Fruit fly (Drosophila melanogaster): ENCODE measurements around the gene CG9689.

The CG9689 gene

dm6 chrX:9875948-9876853 is 5.6 kb upstream of the CG9689 start, which contains the start of gene CG15247 (continued):
- TF ChIP-seq NK7.1 (GFP tag; optimal IDR thresholded peaks at IDR 0.05) (peak; percentile 37), D (optimal IDR thresholded peaks at IDR 0.05) (no peak), D (GFP tag; optimal IDR thresholded peaks at IDR 0.05) (peak; percentile 48), jing (GFP tag; optimal IDR thresholded peaks at IDR 0.05) (no peak), salm (tag; optimal IDR thresholded peaks at IDR 0.05) (peak; percentile 22), CG7963 (GFP tag; IDR thresholded peaks at IDR 0.05; ENCODE audit: partially characterized antibody) (no peak), schlank (tag; optimal IDR thresholded peaks at IDR 0.05) (no peak), gro (GFP tag; optimal IDR thresholded peaks at IDR 0.05) (peak; percentile 26), trem (tag; optimal IDR thresholded peaks at IDR 0.05) (peak; percentile 3), Nf-YC (tag; optimal IDR thresholded peaks at IDR 0.05) (peak; percentile 45), da (GFP tag; optimal IDR thresholded peaks at IDR 0.05) (peak; percentile 1), CTCF (GFP tag; optimal IDR thresholded peaks at IDR 0.05) (no peak), Gug (GFP tag; IDR thresholded peaks at IDR 0.05) (peak; percentile 71), CG6654 (GFP tag; optimal IDR thresholded peaks at IDR 0.05) (peak; percentile 9), Poxn (GFP tag; IDR thresholded peaks at IDR 0.05) (no peak), Mes4 (GFP tag; optimal IDR thresholded peaks at IDR 0.05) (peak; percentile 35), CG15269 (tag; optimal IDR thresholded peaks at IDR 0.05) (peak; percentile 82), Bdp1 (GFP tag; optimal IDR thresholded peaks at IDR 0.05) (peak; percentile 8), twi (tag; optimal IDR thresholded peaks at IDR 0.05) (peak; percentile 15), BtbVII (GFP tag; optimal IDR thresholded peaks at IDR 0.05) (peak; percentile 0), CG17829 (tag; optimal IDR thresholded peaks at IDR 0.05) (peak; percentile 39), Awh (GFP tag; IDR thresholded peaks at IDR 0.05) (peak; percentile 62; the same call in 1 of the 2 replicates), usp (GFP tag; optimal IDR thresholded peaks at IDR 0.05) (no peak), CG12236 (GFP tag; optimal IDR thresholded peaks at IDR 0.05) (peak; percentile 13), otp (GFP tag; IDR thresholded peaks at IDR 0.05) (peak; percentile 77), CG6813 (GFP tag; optimal IDR thresholded peaks at IDR 0.05) (peak; percentile 4), CG32767 (GFP tag; IDR thresholded peaks at IDR 0.05) (no peak; the same call in 1 of the 2 replicates), CG1832 (GFP tag; optimal IDR thresholded peaks at IDR 0.05) (peak; percentile 73), Ssrp (tag; optimal IDR thresholded peaks at IDR 0.05) (peak; percentile 73), CG14710 (tag; optimal IDR thresholded peaks at IDR 0.05) (peak; percentile 64), CG10979 (tag; optimal IDR thresholded peaks at IDR 0.05) (peak; percentile 75), lola (GFP tag; optimal IDR thresholded peaks at IDR 0.05) (peak in 1 of 3 experiments; percentile 56), Dfd (GFP tag; optimal IDR thresholded peaks at IDR 0.05) (no peak), nmo (GFP tag; optimal IDR thresholded peaks at IDR 0.05) (peak; percentile 82), grn (GFP tag; optimal IDR thresholded peaks at IDR 0.05) (no peak), HLH54F (GFP tag; optimal IDR thresholded peaks at IDR 0.05) (peak; percentile 59), cas (GFP tag; IDR thresholded peaks at IDR 0.05) (peak; percentile 70), Trl (optimal IDR thresholded peaks at IDR 0.05) (no peak), Trl (GFP tag; optimal IDR thresholded peaks at IDR 0.05) (peak; percentile 72), CG18599 (GFP tag; optimal IDR thresholded peaks at IDR 0.05) (peak; percentile 58), zfh1 (GFP tag; IDR thresholded peaks at IDR 0.05) (peak; percentile 83), Atf-2 (GFP tag; optimal IDR thresholded peaks at IDR 0.05) (peak; percentile 51), nau (GFP tag; optimal IDR thresholded peaks at IDR 0.05) (peak; percentile 41), CG17361 (GFP tag; IDR thresholded peaks at IDR 0.05) (peak; percentile 72; the same call in 2 of the 3 replicates), Fer1 (GFP tag; optimal IDR thresholded peaks at IDR 0.05) (peak; percentile 50), CG7372 (GFP tag; IDR thresholded peaks at IDR 0.05) (peak; percentile 76), CG10321 (GFP tag; IDR thresholded peaks at IDR 0.05) (no peak), phol (tag; optimal IDR thresholded peaks at IDR 0.05) (peak; percentile 79), CG17385 (GFP tag; optimal IDR thresholded peaks at IDR 0.05) (peak; percentile 77)
